Worm (Caenorhabditis elegans) whole organism, L2 larva: Measurements from ENCODE around the gene F17C11.2.

ENCODE experiments used
- C34F6.9 ChIP-seq: fragments of 150-350 bp; optimal IDR thresholded peaks from 2 replicates; lab custom pipeline; 2014; ENCODE audit warnings: missing biosample characterization, missing genetic modification characterization
- F13H6.1 ChIP-seq: sonication (generic microtip); optimal IDR thresholded peaks from 2 replicates; lab custom pipeline; 2016; ENCODE audit warnings: missing genetic modification characterization, missing compliant biosample characterization
- ZK546.5 ChIP-seq: sonication (generic microtip); optimal IDR thresholded peaks from 2 replicates; lab custom pipeline; 2017; ENCODE audit warnings: missing biosample characterization, missing genetic modification characterization
- alr-1 ChIP-seq: fragments of 150-350 bp; optimal IDR thresholded peaks from 2 replicates; lab custom pipeline; 2014; ENCODE audit warnings: missing biosample characterization, missing genetic modification characterization
- aly-2 ChIP-seq: fragments of 150-350 bp; optimal IDR thresholded peaks from 2 replicates; lab custom pipeline; 2014; ENCODE audit warnings: missing biosample characterization, missing genetic modification characterization
- blmp-1 ChIP-seq: sonication (generic microtip); optimal IDR thresholded peaks from 2 replicates; lab custom pipeline; 2017; ENCODE audit warnings: missing genetic modification characterization, mild to moderate bottlenecking, missing compliant biosample characterization, antibody characterized with exemption, moderate library complexity; ENCODE audit not compliant: insufficient read depth
- ceh-82 ChIP-seq: fragments of 150-350 bp; optimal IDR thresholded peaks from 2 replicates; lab custom pipeline; 2014; ENCODE audit warnings: missing biosample characterization, missing genetic modification characterization
- egl-27 ChIP-seq: sonication (generic microtip); optimal IDR thresholded peaks from 3 replicates; lab custom pipeline; 2017; ENCODE audit warnings: missing biosample characterization, missing genetic modification reagents, missing genetic modification characterization
- elt-1 ChIP-seq: fragments of 150-350 bp; optimal IDR thresholded peaks from 2 replicates; lab custom pipeline; 2014; ENCODE audit warnings: missing biosample characterization, missing genetic modification characterization
- elt-3 ChIP-seq: sonication (generic microtip); optimal IDR thresholded peaks from 2 replicates; lab custom pipeline; 2017; ENCODE audit warnings: missing biosample characterization, missing genetic modification characterization
- gmeb-1 ChIP-seq: fragments of 150-350 bp; optimal IDR thresholded peaks from 2 replicates; lab custom pipeline; 2014; ENCODE audit warnings: missing biosample characterization, missing genetic modification characterization
- lin-11 ChIP-seq: fragments of 150-350 bp; sonication (generic microtip); optimal IDR thresholded peaks from 2 replicates; lab custom pipeline; 2014; ENCODE audit warnings: missing biosample characterization, missing genetic modification characterization, inconsistent platforms, mixed read lengths
- lin-13 ChIP-seq: fragments of 150-350 bp; optimal IDR thresholded peaks from 2 replicates; lab custom pipeline; 2014; ENCODE audit warnings: missing biosample characterization, missing genetic modification reagents, missing genetic modification characterization
- lsy-2 ChIP-seq, 2 experiments: fragments of 150-350 bp in 1 of 2; sonication (generic microtip) in 1 of 2; optimal IDR thresholded peaks; 2 replicates each; lab custom pipeline; 2014 to 2017; ENCODE audit warnings: missing biosample characterization in 2 of 2, missing genetic modification characterization in 2 of 2
- mab-5 ChIP-seq: fragments of 150-350 bp; optimal IDR thresholded peaks from 2 replicates; lab custom pipeline; 2014; ENCODE audit warnings: missing biosample characterization, missing genetic modification characterization
- mbf-1 ChIP-seq: sonication (generic microtip); optimal IDR thresholded peaks from 2 replicates; lab custom pipeline; 2017; ENCODE audit warnings: missing biosample characterization, missing genetic modification characterization
- nhr-10 ChIP-seq: sonication (generic microtip); optimal IDR thresholded peaks from 2 replicates; lab custom pipeline; 2017; ENCODE audit warnings: missing biosample characterization, missing genetic modification characterization
- nhr-12 ChIP-seq: fragments of 150-350 bp; optimal IDR thresholded peaks from 2 replicates; lab custom pipeline; 2014; ENCODE audit warnings: missing biosample characterization, missing genetic modification characterization
- nhr-129 ChIP-seq: fragments of 150-350 bp; optimal IDR thresholded peaks from 2 replicates; lab custom pipeline; 2014; ENCODE audit warnings: missing biosample characterization, missing genetic modification characterization
- nhr-21 ChIP-seq: fragments of 150-350 bp; optimal IDR thresholded peaks from 2 replicates; lab custom pipeline; 2014; ENCODE audit warnings: missing biosample characterization, missing genetic modification characterization
- nhr-23 ChIP-seq: fragments of 150-350 bp; optimal IDR thresholded peaks from 2 replicates; lab custom pipeline; 2014; ENCODE audit warnings: missing biosample characterization, missing genetic modification reagents, missing genetic modification characterization
- nhr-237 ChIP-seq: fragments of 150-350 bp; optimal IDR thresholded peaks from 2 replicates; lab custom pipeline; 2014; ENCODE audit warnings: missing biosample characterization, missing genetic modification characterization
- nhr-25 ChIP-seq: fragments of 150-350 bp; sonication (generic microtip); optimal IDR thresholded peaks from 3 replicates; lab custom pipeline; 2014; ENCODE audit warnings: missing biosample characterization, missing genetic modification characterization
- nhr-6 ChIP-seq: fragments of 150-350 bp; optimal IDR thresholded peaks from 2 replicates; lab custom pipeline; 2014; ENCODE audit warnings: missing biosample characterization, missing genetic modification characterization
- nhr-77 ChIP-seq: fragments of 150-350 bp; optimal IDR thresholded peaks from 2 replicates; lab custom pipeline; 2014; ENCODE audit warnings: missing biosample characterization, missing genetic modification characterization
- peb-1 ChIP-seq: fragments of 150-350 bp; optimal IDR thresholded peaks from 2 replicates; lab custom pipeline; 2014; ENCODE audit warnings: missing biosample characterization, missing genetic modification characterization
- sem-4 ChIP-seq: fragments of 150-350 bp; optimal IDR thresholded peaks from 2 replicates; lab custom pipeline; 2014; ENCODE audit warnings: missing biosample characterization, missing genetic modification reagents, missing genetic modification characterization
- sma-3 ChIP-seq: sonication (generic microtip); optimal IDR thresholded peaks from 2 replicates; lab custom pipeline; 2016; ENCODE audit warnings: missing genetic modification reagents, missing genetic modification characterization, missing compliant biosample characterization
- sma-9 ChIP-seq, 2 experiments: fragments of 150-350 bp in 1 of 2; sonication (generic microtip) in 1 of 2; optimal IDR thresholded peaks; 2 replicates each; lab custom pipeline; 2014 to 2016; ENCODE audit warnings: missing genetic modification characterization in 2 of 2, mild to moderate bottlenecking in 1 of 2, missing biosample characterization in 1 of 2, missing compliant biosample characterization in 1 of 2, missing genetic modification reagents in 1 of 2, moderate library complexity in 1 of 2
- snpc-4 ChIP-seq: fragments of 150-350 bp; optimal IDR thresholded peaks from 2 replicates; lab custom pipeline; 2014; ENCODE audit warnings: missing biosample characterization, missing genetic modification characterization
- unc-62 ChIP-seq: fragments of 150-350 bp; optimal IDR thresholded peaks from 2 replicates; lab custom pipeline; 2014; ENCODE audit warnings: missing biosample characterization, missing genetic modification reagents, missing genetic modification characterization
- zag-1 ChIP-seq: fragments of 150-350 bp; optimal IDR thresholded peaks from 2 replicates; lab custom pipeline; 2014; ENCODE audit warnings: missing biosample characterization, missing genetic modification characterization
- ztf-1 ChIP-seq: fragments of 200-800 bp; sonication (Bioruptor generic); conservative IDR thresholded peaks from 2 replicates; pipeline ENCODE4 v1.3.6; 2022; ENCODE audit warnings: missing genetic modification characterization, missing compliant biosample characterization
- ztf-4 ChIP-seq: fragments of 150-350 bp; optimal IDR thresholded peaks from 2 replicates; lab custom pipeline; 2014; ENCODE audit warnings: missing biosample characterization, missing genetic modification characterization

F17C11.2 gene

DNA sequence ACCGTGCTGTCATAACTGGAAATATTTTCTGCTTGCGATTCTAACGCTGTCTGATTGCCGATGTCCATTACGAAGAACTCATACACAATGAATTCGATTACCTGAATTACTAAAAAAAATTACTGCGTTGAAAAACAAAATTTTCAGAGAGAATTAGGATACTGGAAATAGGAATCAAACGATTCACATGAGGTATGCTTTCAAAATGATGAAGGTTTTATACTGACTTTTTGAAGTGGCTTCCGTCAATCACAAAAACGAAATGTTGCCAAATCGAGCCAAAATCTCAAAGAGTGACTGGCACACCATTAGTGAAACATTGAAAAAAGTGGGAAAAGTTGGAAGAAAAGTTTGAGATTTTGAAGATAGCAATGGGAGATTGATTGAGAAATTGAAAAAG lies 39.0 kb upstream of the F17C11.2 start, which contains the start of gene zzz-1:
zzz-1 (minus strand) TSS at position 101 of the 400 bp plus-strand sequence.
- no peak for TF ChIP-seq ztf-1 (GFP tag; lab: Robert Waterston, UW)

- TF ChIP-seq nhr-12 (tag; lab: Kevin White, UChicago), result no peak
- TF ChIP-seq ceh-82, result no peak
- TF ChIP-seq nhr-237 (tag; lab: Kevin White, UChicago), result no peak
- no peak for TF ChIP-seq ztf-1 (GFP tag; lab: Robert Waterston, UW)
- no peak for TF ChIP-seq elt-3 (tag; lab: Kevin White, UChicago)
- TF ChIP-seq snpc-4, result no peak
- TF ChIP-seq nhr-23 (tag; lab: Kevin White, UChicago), result no peak
- no peak for TF ChIP-seq nhr-25
- no peak for TF ChIP-seq aly-2 (tag; lab: Kevin White, UChicago)
- TF ChIP-seq lin-13, result no peak
- TF ChIP-seq nhr-77 (tag; lab: Kevin White, UChicago), result no peak
- no peak for TF ChIP-seq mab-5 (tag; lab: Kevin White, UChicago)
- no peak for TF ChIP-seq ZK546.5
- TF ChIP-seq lsy-2 (tag; optimal IDR thresholded peaks at IDR 0.05; lab: Kevin White, UChicago), result no peak
- no peak for TF ChIP-seq peb-1 (tag; lab: Kevin White, UChicago)
- no peak for TF ChIP-seq nhr-6 (tag; lab: Kevin White, UChicago)
- TF ChIP-seq C34F6.9 (tag; lab: Kevin White, UChicago), result no peak
Observed at ce11 chrV:10909959-10910358, 38.1 kb upstream of the F17C11.2 start.

DNA sequence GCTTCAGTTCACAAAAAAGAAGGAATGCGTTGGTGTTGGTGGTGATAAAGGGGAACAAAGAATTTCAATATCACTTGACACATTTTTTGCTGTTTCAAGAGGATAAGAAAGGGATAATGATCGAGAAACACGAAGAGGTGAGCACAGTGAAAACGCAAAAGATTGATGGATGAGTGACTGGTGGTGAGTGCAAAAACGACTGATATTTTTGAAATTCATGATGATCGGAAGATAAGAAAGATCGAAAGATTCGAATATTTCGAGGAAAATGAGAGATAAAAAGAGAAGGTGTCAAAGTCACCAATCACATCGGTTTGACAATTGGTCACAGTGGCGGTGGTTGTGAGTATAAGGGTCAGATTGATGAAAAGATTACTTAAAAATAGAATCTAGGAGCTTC lies 32.1 kb upstream of the F17C11.2 start:
- TF ChIP-seq elt-1 (no peak), ztf-4 (tag; lab: Kevin White, UChicago) (no peak), sma-9 (GFP tag; optimal IDR thresholded peaks at IDR 0.05; lab: Kevin White, UChicago) (peak; percentile 12), sma-9 (tag; optimal IDR thresholded peaks at IDR 0.05; lab: Kevin White, UChicago) (no peak), nhr-129 (tag; lab: Kevin White, UChicago) (peak; percentile 63), F13H6.1 (peak; percentile 34)
- TF ChIP-seq, all 48 proteins: peak for 3

DNA sequence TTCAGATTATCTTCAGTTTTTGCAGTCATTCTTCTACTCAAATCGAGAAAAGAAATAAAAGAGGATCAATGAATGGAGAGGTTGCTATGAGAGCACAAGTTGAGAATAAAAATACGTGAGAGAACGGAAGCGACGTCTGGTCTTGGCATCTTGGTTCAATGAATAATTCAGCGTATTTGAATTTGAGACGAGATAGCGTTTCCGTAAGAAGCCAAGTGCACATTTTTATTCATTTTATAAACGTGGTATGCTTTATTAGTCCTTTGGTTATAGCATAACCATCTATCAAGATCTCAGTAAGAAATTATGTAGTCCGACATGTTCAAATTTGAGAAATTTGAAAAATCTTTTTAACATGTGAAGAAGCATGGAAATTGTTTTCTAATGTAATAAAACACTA lies 29.7 kb upstream of the F17C11.2 start, which contains the start of gene F58B4.2:
F58B4.2 (minus strand) TSS at position 101 of the 400 bp plus-strand sequence.
- TF ChIP-seq nhr-6 (tag; lab: Kevin White, UChicago) (no peak), egl-27 (no peak)
- TF ChIP-seq, all 48 proteins: peak for 0

ce11 chrV:10921747-10922146 lies 26.3 kb upstream of the F17C11.2 start, which contains the start of gene nas-31:
TSS of gene nas-31 (minus strand) at chrV:10921847.
- TF ChIP-seq egl-27 (no peak), alr-1 (tag; lab: Kevin White, UChicago) (no peak), elt-1 (no peak), C34F6.9 (tag; lab: Kevin White, UChicago) (no peak), unc-62 (GFP tag; lab: Kevin White, UChicago) (no peak), nhr-25 (no peak), nhr-10 (no peak), mbf-1 (no peak), sem-4 (tag; lab: Kevin White, UChicago) (no peak), aly-2 (tag; lab: Kevin White, UChicago) (no peak), nhr-6 (tag; lab: Kevin White, UChicago) (no peak), lin-11 (tag; lab: Kevin White, UChicago) (no peak), nhr-12 (tag; lab: Kevin White, UChicago) (no peak), zag-1 (tag; lab: Kevin White, UChicago) (no peak), nhr-77 (tag; lab: Kevin White, UChicago) (no peak), gmeb-1 (tag; lab: Kevin White, UChicago) (no peak), sma-9 (GFP tag; optimal IDR thresholded peaks at IDR 0.05; lab: Kevin White, UChicago) (no peak), sma-9 (tag; optimal IDR thresholded peaks at IDR 0.05; lab: Kevin White, UChicago) (no peak), mab-5 (tag; lab: Kevin White, UChicago) (no peak), nhr-21 (tag; lab: Kevin White, UChicago) (no peak)

- no peak for TF ChIP-seq ztf-4 (tag; lab: Kevin White, UChicago)
- no peak for TF ChIP-seq sma-3 (GFP tag; lab: Kevin White, UChicago)
- no peak for TF ChIP-seq blmp-1 (tag; lab: Kevin White, UChicago)
- TF ChIP-seq, all 48 proteins: peak for 0
Observed at ce11 chrV:10923229-10923628, 24.8 kb upstream of the F17C11.2 start, which contains the start of gene F58B4.7. TSS of gene F58B4.7 (minus strand) at chrV:10923329.
